Worm (Caenorhabditis elegans) whole organism, mixed stage, embryonic: ENCODE measurements around the gene C51E3.10.

ENCODE experiments used
- lsy-2 ChIP-seq: fragments of 150-350 bp; optimal IDR thresholded peaks from 2 replicates; lab custom pipeline; 2014; ENCODE audit warnings: missing biosample characterization, missing genetic modification characterization
- unc-39 ChIP-seq: fragments of 150-350 bp; optimal IDR thresholded peaks from 2 replicates; lab custom pipeline; 2014; ENCODE audit warnings: missing biosample characterization, missing genetic modification characterization

ce11 chrV:10111129-10111528, 49.8 kb downstream of the C51E3.10 start:
- TF ChIP-seq unc-39 (tag; lab: Kevin White, UChicago) = no peak
- TF ChIP-seq lsy-2 (tag; lab: Kevin White, UChicago) = no peak
